Worm (Caenorhabditis elegans): ENCODE data around the gene aqp-5.

The aqp-5 gene

DNA sequence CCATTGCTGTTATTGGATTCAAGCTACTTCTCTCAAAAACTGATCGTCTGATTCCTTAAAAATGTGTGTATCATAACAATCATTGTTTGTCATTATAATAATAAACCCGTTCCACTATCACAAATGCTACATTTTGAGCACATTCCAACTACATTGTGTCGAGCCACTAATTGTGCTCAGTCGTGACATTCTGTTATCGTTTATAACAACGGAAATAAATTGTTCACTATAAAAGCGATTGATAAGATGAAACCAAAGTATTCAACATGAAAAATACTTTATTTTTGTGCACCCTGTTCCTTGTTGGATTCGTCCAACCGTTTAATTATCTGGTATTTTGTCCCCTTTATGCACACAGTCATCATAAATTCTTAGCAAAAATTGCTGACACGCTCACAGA lies 1.6 kb downstream of the aqp-5 start, which contains the start of gene ugt-33:
TSS of gene ugt-33 (plus strand) at position 260 of the 400 bp plus-strand sequence.
- TF ChIP-seq nhr-21 (tag; optimal IDR thresholded peaks at IDR 0.05) = no peak
- TF ChIP-seq R02D3.7 (tag; optimal IDR thresholded peaks at IDR 0.05) = no peak
- no peak for TF ChIP-seq nhr-129 (tag; optimal IDR thresholded peaks at IDR 0.05)
- no peak for TF ChIP-seq ZK546.5 (tag; optimal IDR thresholded peaks at IDR 0.05)
- TF ChIP-seq gmeb-1 (tag; optimal IDR thresholded peaks at IDR 0.05) = peak; percentile 23
- no peak for TF ChIP-seq unc-39 (tag; optimal IDR thresholded peaks at IDR 0.05)
- peak; percentile 64 for TF ChIP-seq fos-1 (tag; optimal IDR thresholded peaks at IDR 0.05)
- no peak for TF ChIP-seq nhr-25 (tag; optimal IDR thresholded peaks at IDR 0.05)
- TF ChIP-seq sma-9 (GFP tag; optimal IDR thresholded peaks at IDR 0.05) = peak; percentile 26
- TF ChIP-seq sma-9 (tag; optimal IDR thresholded peaks at IDR 0.05) = no peak
- TF ChIP-seq unc-62 (GFP tag; optimal IDR thresholded peaks at IDR 0.05) = no peak
- TF ChIP-seq nhr-10 (tag; optimal IDR thresholded peaks at IDR 0.05) = no peak
- no peak for TF ChIP-seq zag-1 (tag; optimal IDR thresholded peaks at IDR 0.05)

DNA sequence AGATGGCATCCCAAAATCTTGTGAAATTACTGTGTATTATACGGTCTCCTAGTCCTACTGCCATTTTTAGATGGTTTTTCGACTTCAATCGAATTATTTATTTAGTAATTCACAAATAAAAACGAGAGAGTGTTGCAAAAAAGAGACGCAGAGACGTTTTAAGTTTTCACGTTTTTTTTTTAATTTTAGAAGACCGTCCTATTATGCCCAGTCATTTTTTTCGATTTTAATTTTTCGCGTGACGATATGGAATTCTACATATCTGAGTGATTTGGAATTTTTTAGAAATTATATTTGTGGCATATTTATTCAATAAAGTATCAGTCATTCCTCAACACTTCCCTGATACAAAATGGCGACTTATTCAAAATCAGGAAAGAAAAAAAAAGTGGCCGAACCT lies 5.2 kb downstream of the aqp-5 start, which contains the start of gene C35A5.4:
TSS of gene C35A5.4 (plus strand) at position 301 of the 400 bp plus-strand sequence.
- TF ChIP-seq lsy-2 (tag; optimal IDR thresholded peaks at IDR 0.05) (no peak), aly-2 (tag; optimal IDR thresholded peaks at IDR 0.05) (no peak), elt-1 (tag; optimal IDR thresholded peaks at IDR 0.05) (no peak), nhr-11 (tag; optimal IDR thresholded peaks at IDR 0.05) (no peak)

DNA sequence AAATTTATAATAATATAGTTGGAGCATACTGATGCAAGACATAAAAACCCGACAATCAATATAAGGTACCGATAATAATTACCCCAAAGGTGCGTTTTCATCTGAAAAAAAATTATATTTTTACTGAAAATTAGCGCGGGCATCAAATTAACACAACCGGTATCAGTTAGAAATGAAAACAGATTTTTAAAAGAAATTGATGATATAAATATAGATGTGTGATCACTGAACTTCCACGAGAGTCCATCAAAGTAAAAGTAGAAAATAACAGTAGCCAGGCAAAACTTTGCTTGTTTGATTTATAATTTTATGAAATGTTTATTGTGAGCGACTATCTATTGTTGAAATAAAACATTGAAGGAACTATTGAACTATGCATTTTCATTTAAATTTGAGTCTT lies 9.8 kb downstream of the aqp-5 start, which contains the start of gene C35A5.3:
TSS of gene C35A5.3 (minus strand) at position 101 of the 400 bp plus-strand sequence.
- TF ChIP-seq nhr-129 (tag; optimal IDR thresholded peaks at IDR 0.05) (no peak), crh-2 (tag; optimal IDR thresholded peaks at IDR 0.05) (no peak), nhr-12 (tag; optimal IDR thresholded peaks at IDR 0.05) (no peak), ceh-16 (tag; optimal IDR thresholded peaks at IDR 0.05) (no peak)

ce11 chrV:10503011-10503410 lies 11.5 kb downstream of the aqp-5 start, which contains the start of gene C35A5.11:
Gene C35A5.11 (minus strand): TSS chrV:10503111.
- TF ChIP-seq lin-13 (GFP tag; optimal IDR thresholded peaks at IDR 0.05) (no peak), peb-1 (tag; optimal IDR thresholded peaks at IDR 0.05) (no peak), sma-9 (GFP tag; optimal IDR thresholded peaks at IDR 0.05) (no peak), sma-9 (tag; optimal IDR thresholded peaks at IDR 0.05) (no peak), ceh-16 (tag; optimal IDR thresholded peaks at IDR 0.05) (no peak), fos-1 (tag; optimal IDR thresholded peaks at IDR 0.05) (no peak), aly-2 (tag; optimal IDR thresholded peaks at IDR 0.05) (no peak), sem-4 (tag; optimal IDR thresholded peaks at IDR 0.05) (no peak), ztf-11 (tag; optimal IDR thresholded peaks at IDR 0.05) (no peak), blmp-1 (tag; optimal IDR thresholded peaks at IDR 0.05; ENCODE audit: insufficient read depth) (no peak), sma-3 (GFP tag; optimal IDR thresholded peaks at IDR 0.05) (no peak), nhr-237 (tag; optimal IDR thresholded peaks at IDR 0.05) (no peak), nhr-10 (tag; optimal IDR thresholded peaks at IDR 0.05) (no peak), mdl-1 (tag; optimal IDR thresholded peaks at IDR 0.05) (no peak), egl-27 (tag; optimal IDR thresholded peaks at IDR 0.05) (no peak), elt-3 (tag; optimal IDR thresholded peaks at IDR 0.05) (no peak), lsy-2 (tag; optimal IDR thresholded peaks at IDR 0.05) (no peak), lin-39 (tag; optimal IDR thresholded peaks at IDR 0.05) (no peak), mbf-1 (tag; optimal IDR thresholded peaks at IDR 0.05) (no peak), ZK546.5 (tag; optimal IDR thresholded peaks at IDR 0.05) (no peak), unc-39 (tag; optimal IDR thresholded peaks at IDR 0.05) (no peak)

DNA sequence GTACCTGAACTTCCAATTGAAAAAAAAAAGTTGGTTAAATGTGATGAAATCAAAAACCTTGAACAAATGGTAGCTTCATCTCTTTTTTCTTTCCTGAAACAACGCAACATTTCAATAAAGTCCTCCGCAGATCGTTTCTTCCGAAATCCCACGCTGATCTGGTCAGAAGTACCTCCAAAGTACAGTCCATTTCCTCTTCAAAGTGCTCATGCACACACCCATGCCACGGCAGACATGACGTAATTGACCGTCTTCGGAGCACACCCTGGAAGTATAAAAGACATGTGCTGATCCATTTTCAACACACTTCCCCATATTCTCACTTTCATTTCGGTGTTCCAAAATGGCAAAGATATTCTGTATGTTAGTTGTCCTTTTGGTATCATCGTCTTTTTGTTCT lies 12.3 kb downstream of the aqp-5 start, which contains the start of gene C35A5.10:
TSS of gene C35A5.10 (plus strand) at position 301 of the 400 bp plus-strand sequence.
- TF ChIP-seq fos-1 (tag; optimal IDR thresholded peaks at IDR 0.05) (no peak), sma-3 (GFP tag; optimal IDR thresholded peaks at IDR 0.05) (no peak), nhr-237 (tag; optimal IDR thresholded peaks at IDR 0.05) (no peak), nhr-129 (tag; optimal IDR thresholded peaks at IDR 0.05) (no peak), crh-2 (tag; optimal IDR thresholded peaks at IDR 0.05) (no peak), lsy-2 (tag; optimal IDR thresholded peaks at IDR 0.05) (no peak)

DNA sequence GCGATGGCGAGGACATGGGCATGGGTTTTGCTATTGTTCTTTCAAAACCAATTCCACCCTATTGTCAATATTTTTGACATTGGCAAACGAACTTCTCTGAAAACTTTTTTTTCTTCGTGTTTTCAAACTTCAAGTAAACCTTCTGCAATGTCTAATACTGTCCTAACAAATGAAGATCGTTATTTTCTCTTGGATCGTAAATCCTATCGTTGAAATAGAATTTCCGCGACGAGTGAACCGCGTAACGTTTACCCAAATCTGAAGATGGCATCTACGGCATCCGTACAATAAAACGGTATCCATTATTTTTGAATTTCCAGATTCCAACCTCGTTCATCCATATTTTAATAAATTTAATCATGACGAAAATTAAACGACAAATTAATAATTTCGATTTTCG lies 14.0 kb downstream of the aqp-5 start, which contains the start of gene C35A5.5:
TSS of gene C35A5.5 (plus strand) at position 301 of the 400 bp plus-strand sequence.
- no peak for TF ChIP-seq nhr-11 (tag; optimal IDR thresholded peaks at IDR 0.05)
- TF ChIP-seq elt-3 (tag; optimal IDR thresholded peaks at IDR 0.05) = no peak
- no peak for TF ChIP-seq nhr-77 (tag; optimal IDR thresholded peaks at IDR 0.05)
- no peak for TF ChIP-seq ztf-1 (GFP tag; conservative IDR thresholded peaks at IDR 0.05)
- no peak for TF ChIP-seq nhr-12 (tag; optimal IDR thresholded peaks at IDR 0.05)
- no peak for TF ChIP-seq C34F6.9 (tag; optimal IDR thresholded peaks at IDR 0.05)
- TF ChIP-seq ceh-16 (tag; optimal IDR thresholded peaks at IDR 0.05) = no peak
- no peak for TF ChIP-seq Y55F3AM.14 (GFP tag; optimal IDR thresholded peaks at IDR 0.05)
- no peak for TF ChIP-seq nhr-10 (tag; optimal IDR thresholded peaks at IDR 0.05)
- TF ChIP-seq elt-1 (tag; optimal IDR thresholded peaks at IDR 0.05) = no peak
- TF ChIP-seq dmd-4 (tag; optimal IDR thresholded peaks at IDR 0.05) = no peak
- TF ChIP-seq gmeb-1 (tag; optimal IDR thresholded peaks at IDR 0.05) = no peak
- TF ChIP-seq nhr-6 (tag; optimal IDR thresholded peaks at IDR 0.05) = no peak
- no peak for TF ChIP-seq ZK546.5 (tag; optimal IDR thresholded peaks at IDR 0.05)
- no peak for TF ChIP-seq crh-2 (tag; optimal IDR thresholded peaks at IDR 0.05)
- no peak for TF ChIP-seq sem-4 (tag; optimal IDR thresholded peaks at IDR 0.05)
- TF ChIP-seq unc-62 (GFP tag; optimal IDR thresholded peaks at IDR 0.05) = no peak
- TF ChIP-seq nhr-23 (tag; optimal IDR thresholded peaks at IDR 0.05) = no peak
- no peak for TF ChIP-seq mbf-1 (tag; optimal IDR thresholded peaks at IDR 0.05)

Data from whole organism, L2 larva.